Fruit fly (Drosophila melanogaster) whole organism, embryonic: ENCODE measurements around the gene CG33664.

Experiments
- Antp ChIP-seq: fragments of 200-800 bp; sonication (Bioruptor generic); optimal IDR thresholded peaks from 3 replicates; lab custom pipeline; 2016; ENCODE audit warnings: missing biosample characterization, missing genetic modification characterization
- CG1024 ChIP-seq: fragments of 200-800 bp; sonication (Bioruptor generic); IDR thresholded peaks from 2 replicates; pipeline ENCODE4 v1.3.6; 2022; ENCODE audit warnings: missing biosample characterization, missing genetic modification characterization
- CG10565 ChIP-seq: fragments of 200-800 bp; sonication (Bioruptor generic); optimal IDR thresholded peaks from 3 replicates; lab custom pipeline; 2016; ENCODE audit warnings: missing biosample characterization, mild to moderate bottlenecking, missing genetic modification characterization
- CG12071 ChIP-seq: fragments of 200-800 bp; sonication (Bioruptor generic); optimal IDR thresholded peaks from 3 replicates; lab custom pipeline; 2018; ENCODE audit warnings: missing biosample characterization, mild to moderate bottlenecking, missing genetic modification characterization
- CG12155 ChIP-seq: fragments of 200-800 bp; sonication (Bioruptor generic); optimal IDR thresholded peaks from 3 replicates; lab custom pipeline; 2016; ENCODE audit warnings: missing biosample characterization, missing genetic modification characterization
- CG13624 ChIP-seq: fragments of 200-800 bp; sonication (Bioruptor generic); optimal IDR thresholded peaks from 2 replicates; lab custom pipeline; 2016; ENCODE audit warnings: missing biosample characterization, missing genetic modification characterization
- CG14014 ChIP-seq: fragments of 200-800 bp; sonication (Bioruptor generic); IDR thresholded peaks from 2 replicates; pipeline ENCODE4 v1.3.6; 2022; ENCODE audit warnings: missing biosample characterization, missing genetic modification characterization
- CG15601 ChIP-seq: fragments of 200-800 bp; sonication (Bioruptor generic); optimal IDR thresholded peaks from 3 replicates; lab custom pipeline; 2019; ENCODE audit warnings: missing biosample characterization, mild to moderate bottlenecking, missing genetic modification characterization, moderate library complexity
- CG1603 ChIP-seq: fragments of 200-800 bp; sonication (Bioruptor generic); optimal IDR thresholded peaks from 2 replicates; lab custom pipeline; 2019; ENCODE audit warnings: missing biosample characterization, mild to moderate bottlenecking, missing genetic modification characterization, moderate library complexity
- CG17612 ChIP-seq: fragments of 200-800 bp; sonication (Bioruptor generic); IDR thresholded peaks from 2 replicates; pipeline ENCODE4 v1.3.6; 2022; ENCODE audit warnings: missing biosample characterization, missing genetic modification characterization
- CG1792 ChIP-seq: fragments of 200-800 bp; sonication (Bioruptor generic); optimal IDR thresholded peaks from 2 replicates; lab custom pipeline; 2016; ENCODE audit warnings: missing biosample characterization, missing genetic modification characterization
- CG18619 ChIP-seq: fragments of 200-800 bp; sonication (Bioruptor generic); optimal IDR thresholded peaks from 3 replicates; lab custom pipeline; 2017; ENCODE audit warnings: missing biosample characterization, mild to moderate bottlenecking, missing genetic modification characterization
- CG18764 ChIP-seq: fragments of 200-800 bp; sonication (Bioruptor generic); optimal IDR thresholded peaks from 3 replicates; lab custom pipeline; 2016; ENCODE audit warnings: missing biosample characterization, missing genetic modification characterization
- CG2875 ChIP-seq: fragments of 200-800 bp; sonication (Bioruptor generic); optimal IDR thresholded peaks from 2 replicates; lab custom pipeline; 2017; ENCODE audit warnings: missing biosample characterization, mild to moderate bottlenecking, missing genetic modification characterization, missing genetic modification reagents
- CG3163 ChIP-seq: fragments of 200-800 bp; sonication (Bioruptor generic); optimal IDR thresholded peaks from 3 replicates; lab custom pipeline; 2016; ENCODE audit warnings: missing biosample characterization, missing genetic modification characterization
- CG34376 ChIP-seq: fragments of 200-800 bp; sonication (Bioruptor generic); optimal IDR thresholded peaks from 2 replicates; lab custom pipeline; 2018; ENCODE audit warnings: missing biosample characterization, mild to moderate bottlenecking, missing genetic modification characterization
- CG3847 ChIP-seq: fragments of 200-800 bp; sonication (Bioruptor generic); IDR thresholded peaks from 2 replicates; pipeline ENCODE4 v1.3.6; 2022; ENCODE audit warnings: missing biosample characterization, missing genetic modification characterization
- CG6175 ChIP-seq: fragments of 200-800 bp; sonication (Bioruptor generic); IDR thresholded peaks from 3 replicates; pipeline ENCODE4 v1.3.6; 2022; ENCODE audit warnings: missing biosample characterization, missing genetic modification characterization
- CG7357 ChIP-seq: fragments of 200-800 bp; sonication (Bioruptor generic); IDR thresholded peaks from 3 replicates; pipeline ENCODE4 v1.3.6; 2022; ENCODE audit warnings: missing biosample characterization, missing genetic modification characterization
- CG8944 ChIP-seq: fragments of 200-800 bp; sonication (Bioruptor generic); optimal IDR thresholded peaks from 3 replicates; lab custom pipeline; 2016; ENCODE audit warnings: missing biosample characterization, missing genetic modification characterization
- D19B ChIP-seq: fragments of 200-800 bp; sonication (Bioruptor generic); optimal IDR thresholded peaks from 2 replicates; lab custom pipeline; 2017; ENCODE audit warnings: missing biosample characterization, mild to moderate bottlenecking, missing genetic modification characterization
- Dip2 ChIP-seq: fragments of 200-800 bp; sonication (Bioruptor generic); IDR thresholded peaks from 2 replicates; pipeline ENCODE4 v1.3.6; 2022; ENCODE audit warnings: missing biosample characterization, missing genetic modification characterization
- Dip3 ChIP-seq: fragments of 200-800 bp; sonication (Bioruptor generic); optimal IDR thresholded peaks from 3 replicates; lab custom pipeline; 2016; ENCODE audit warnings: missing biosample characterization, missing genetic modification characterization
- E2f1 ChIP-seq: fragments of 200-800 bp; sonication (Bioruptor generic); IDR thresholded peaks from 2 replicates; pipeline ENCODE4 v1.3.6; 2022; ENCODE audit warnings: missing biosample characterization, missing genetic modification characterization
- Ets65A ChIP-seq: fragments of 200-800 bp; sonication (Bioruptor generic); peaks from one replicate; lab custom pipeline; 2016; ENCODE audit warnings: missing biosample characterization, missing genetic modification characterization
- Ets97D ChIP-seq: fragments of 200-800 bp; sonication (Bioruptor generic); optimal IDR thresholded peaks from 3 replicates; lab custom pipeline; 2016; ENCODE audit warnings: missing biosample characterization, missing genetic modification characterization
- H15 ChIP-seq: fragments of 200-800 bp; sonication (Bioruptor generic); IDR thresholded peaks from 3 replicates; pipeline ENCODE4 v1.3.6; 2022; ENCODE audit warnings: missing biosample characterization, missing genetic modification characterization
- Hmr ChIP-seq: fragments of 200-800 bp; sonication (Bioruptor generic); optimal IDR thresholded peaks from 3 replicates; lab custom pipeline; 2017; ENCODE audit warnings: mild to moderate bottlenecking, missing biosample characterization, missing genetic modification reagents, missing genetic modification characterization
- Kr ChIP-seq: fragments of 200-800 bp; sonication (Bioruptor generic); optimal IDR thresholded peaks from 2 replicates; lab custom pipeline; 2017; ENCODE audit warnings: missing biosample characterization, mild to moderate bottlenecking, missing genetic modification characterization
- Myb ChIP-seq: fragments of 200-800 bp; sonication (Bioruptor generic); optimal IDR thresholded peaks from 2 replicates; lab custom pipeline; 2016; ENCODE audit warnings: missing biosample characterization, missing genetic modification characterization
- NK7.1 ChIP-seq: fragments of 200-800 bp; sonication (Bioruptor generic); optimal IDR thresholded peaks from 3 replicates; lab custom pipeline; 2016; ENCODE audit warnings: missing biosample characterization, missing genetic modification characterization
- Ravus ChIP-seq: fragments of 200-800 bp; sonication (Bioruptor generic); IDR thresholded peaks from 2 replicates; pipeline ENCODE4 v1.3.6; 2022; ENCODE audit warnings: missing biosample characterization, missing genetic modification characterization
- Sry-β ChIP-seq: fragments of 200-800 bp; sonication (Bioruptor generic); optimal IDR thresholded peaks from 2 replicates; lab custom pipeline; 2018; ENCODE audit warnings: missing biosample characterization, mild to moderate bottlenecking, missing genetic modification characterization, moderate library complexity
- Xrp1 ChIP-seq: fragments of 200-800 bp; sonication (Bioruptor generic); IDR thresholded peaks from 2 replicates; pipeline ENCODE4 v1.3.6; 2022; ENCODE audit warnings: missing biosample characterization, missing genetic modification characterization
- ara ChIP-seq: fragments of 200-800 bp; sonication (Bioruptor generic); IDR thresholded peaks from 2 replicates; pipeline ENCODE4 v1.3.6; 2022; ENCODE audit warnings: missing biosample characterization, missing genetic modification characterization
- az2 ChIP-seq: fragments of 200-800 bp; sonication (Bioruptor generic); optimal IDR thresholded peaks from 3 replicates; lab custom pipeline; 2016; ENCODE audit warnings: missing biosample characterization, missing genetic modification characterization
- bab2 ChIP-seq: fragments of 200-800 bp; sonication (Bioruptor generic); optimal IDR thresholded peaks from 2 replicates; lab custom pipeline; 2016; ENCODE audit warnings: missing biosample characterization, missing genetic modification characterization
- caup ChIP-seq: fragments of 200-800 bp; sonication (Bioruptor generic); optimal IDR thresholded peaks from 3 replicates; lab custom pipeline; 2017; ENCODE audit warnings: missing biosample characterization, mild to moderate bottlenecking, missing genetic modification characterization, moderate library complexity; ENCODE audit not compliant: severe bottlenecking
- chif ChIP-seq, 2 experiments: fragments of 200-800 bp; sonication (Bioruptor generic); optimal IDR thresholded peaks; 3 replicates each; lab custom pipeline; 2016; ENCODE audit warnings: missing biosample characterization in 2 of 2, missing genetic modification characterization in 2 of 2
- chinmo ChIP-seq: fragments of 200-800 bp; sonication (Bioruptor generic); IDR thresholded peaks from 4 replicates; pipeline ENCODE4 v1.3.6; 2022; ENCODE audit warnings: missing biosample characterization, missing genetic modification characterization; ENCODE audit not compliant: partially characterized antibody
- eyg ChIP-seq: fragments of 200-800 bp; sonication (Bioruptor generic); optimal IDR thresholded peaks from 3 replicates; lab custom pipeline; 2016; ENCODE audit warnings: missing biosample characterization, missing genetic modification characterization
- hbn ChIP-seq: fragments of 200-800 bp; sonication (Bioruptor generic); IDR thresholded peaks from 2 replicates; pipeline ENCODE4 v1.3.6; 2022; ENCODE audit warnings: missing biosample characterization, missing genetic modification characterization; ENCODE audit not compliant: partially characterized antibody
- hth ChIP-seq: fragments of >200 bp; optimal IDR thresholded peaks from 2 replicates; lab custom pipeline; 2017; ENCODE audit warnings: inconsistent platforms
- lola ChIP-seq, 3 experiments: fragments of >200 bp in 2 of 3; fragments of 200-800 bp in 1 of 3; sonication (Bioruptor generic) in 1 of 3; optimal IDR thresholded peaks; 2 replicates each; lab custom pipeline; 2017 to 2019; ENCODE audit warnings: missing biosample characterization in 3 of 3, missing genetic modification characterization in 3 of 3, mild to moderate bottlenecking in 1 of 3, moderate library complexity in 1 of 3
- nerfin-2 ChIP-seq: fragments of 200-800 bp; sonication (Bioruptor generic); IDR thresholded peaks from 2 replicates; pipeline ENCODE4 v1.3.6; 2022; ENCODE audit warnings: missing biosample characterization, missing genetic modification characterization; ENCODE audit not compliant: partially characterized antibody
- pfk ChIP-seq: fragments of 200-800 bp; sonication (Bioruptor generic); optimal IDR thresholded peaks from 2 replicates; lab custom pipeline; 2018; ENCODE audit warnings: missing biosample characterization, mild to moderate bottlenecking, missing genetic modification characterization, moderate library complexity
- prd ChIP-seq, 3 experiments: fragments of >200 bp in 2 of 3; fragments of 200-800 bp in 1 of 3; sonication (Bioruptor generic) in 1 of 3; optimal IDR thresholded peaks in 2 of 3; IDR thresholded peaks in 1 of 3; 2 replicates in 2 of 3; 3 replicates in 1 of 3; pipeline versions ENCODE4 v1.3.6 to Lab custom; 2017 to 2022; ENCODE audit warnings: missing biosample characterization in 1 of 3, missing genetic modification characterization in 1 of 3
- sisA ChIP-seq: fragments of 200-800 bp; sonication (Bioruptor generic); IDR thresholded peaks from 2 replicates; pipeline ENCODE4 v1.3.6; 2022; ENCODE audit warnings: missing biosample characterization, missing genetic modification characterization
- slp2 ChIP-seq: fragments of 200-800 bp; sonication (Bioruptor generic); optimal IDR thresholded peaks from 2 replicates; lab custom pipeline; 2016; ENCODE audit warnings: missing biosample characterization, missing genetic modification characterization
- sr ChIP-seq: fragments of 200-800 bp; sonication (Bioruptor generic); IDR thresholded peaks from 3 replicates; pipeline ENCODE4 v1.3.6; 2022; ENCODE audit warnings: missing biosample characterization, missing genetic modification characterization
- tap ChIP-seq: fragments of 200-800 bp; optimal IDR thresholded peaks from 3 replicates; lab custom pipeline; 2019; ENCODE audit warnings: missing biosample characterization, mild to moderate bottlenecking, missing genetic modification characterization, moderate library complexity

CG33664 gene

dm6 chrX:6356748-6357397 lies 27.1 kb upstream of the CG33664 start (continued):
- TF ChIP-seq az2 (GFP tag; lab: Kevin White, UChicago): no peak
- TF ChIP-seq CG3163 (GFP tag; lab: Kevin White, UChicago): no peak
- no peak for TF ChIP-seq pfk (GFP tag; lab: Kevin White, UChicago)
- no peak for TF ChIP-seq CG10565 (GFP tag; lab: Kevin White, UChicago)
- TF ChIP-seq Hmr (GFP tag; lab: Kevin White, UChicago): peak; percentile 31
- peak; percentile 3 for TF ChIP-seq D19B (GFP tag; lab: Kevin White, UChicago)
- no peak for TF ChIP-seq CG13624 (GFP tag; lab: Kevin White, UChicago)
- TF ChIP-seq NK7.1 (GFP tag; lab: Kevin White, UChicago): no peak
- no peak for TF ChIP-seq CG18764 (GFP tag; lab: Kevin White, UChicago)
- no peak for TF ChIP-seq Dip3
- peak; percentile 89 for TF ChIP-seq CG34376
- TF ChIP-seq bab2 (GFP tag; lab: Kevin White, UChicago): no peak
- no peak for TF ChIP-seq lola (GFP tag; optimal IDR thresholded peaks at IDR 0.05; lab: Kevin White, UChicago)
- no peak for TF ChIP-seq sisA (GFP tag; lab: Robert Waterston, UW)
- no peak for TF ChIP-seq CG12155 (GFP tag; lab: Kevin White, UChicago)
- peak; percentile 25 for TF ChIP-seq CG18619 (GFP tag; lab: Kevin White, UChicago)
- peak; percentile 71; the same call in 2 of the 4 replicates for TF ChIP-seq chinmo
- no peak for TF ChIP-seq eyg (GFP tag; lab: Kevin White, UChicago)
- TF ChIP-seq Xrp1 (GFP tag; lab: Robert Waterston, UW): peak; percentile 42; the same call in 1 of the 2 replicates
- TF ChIP-seq E2f1 (GFP tag; lab: Robert Waterston, UW): 0 out of 2 replicates have a peak, but pooled peaks have one; percentile 27
- peak; percentile 20; the same call in 1 of the 2 replicates for TF ChIP-seq CG3847 (GFP tag; lab: Robert Waterston, UW)
- no peak for TF ChIP-seq CG14014 (GFP tag; lab: Robert Waterston, UW)
- TF ChIP-seq chif (GFP tag; optimal IDR thresholded peaks at IDR 0.05; lab: Kevin White, UChicago): no peak
- TF ChIP-seq CG17612 (GFP tag; lab: Robert Waterston, UW): no peak
- TF ChIP-seq hth: no peak
- TF ChIP-seq Sry-β: no peak
- TF ChIP-seq Ets65A (GFP tag; lab: Kevin White, UChicago): no peak
- no peak for TF ChIP-seq CG1792 (GFP tag; lab: Kevin White, UChicago)
- no peak for TF ChIP-seq tap (tag; lab: Kevin White, UChicago)
- no peak for TF ChIP-seq Antp
- no peak for TF ChIP-seq nerfin-2 (GFP tag; lab: Robert Waterston, UW)
- no peak for TF ChIP-seq Myb (GFP tag; lab: Kevin White, UChicago)
- no peak for TF ChIP-seq prd (optimal IDR thresholded peaks at IDR 0.05; lab: Kevin White, UChicago)
- TF ChIP-seq prd (GFP tag; IDR thresholded peaks at IDR 0.05; lab: Robert Waterston, UW): no peak
- no peak for TF ChIP-seq hbn
- no peak for TF ChIP-seq caup (GFP tag; lab: Kevin White, UChicago)
- TF ChIP-seq Kr (GFP tag; lab: Kevin White, UChicago): no peak
- TF ChIP-seq CG8944 (GFP tag; lab: Kevin White, UChicago): no peak
- TF ChIP-seq CG6175: no peak
- no peak for TF ChIP-seq slp2 (GFP tag; lab: Kevin White, UChicago)
- no peak for TF ChIP-seq CG7357 (GFP tag; lab: Robert Waterston, UW)
- no peak for TF ChIP-seq ara (GFP tag; lab: Robert Waterston, UW)
- TF ChIP-seq Dip2 (GFP tag; lab: Robert Waterston, UW): no peak
- TF ChIP-seq Ravus (GFP tag; lab: Robert Waterston, UW): no peak
- no peak for TF ChIP-seq sr (GFP tag; lab: Robert Waterston, UW)
- no peak for TF ChIP-seq CG12071
- TF ChIP-seq H15: no peak
- no peak for TF ChIP-seq CG1603 (tag; lab: Kevin White, UChicago)
- no peak for TF ChIP-seq CG1024
- no peak for TF ChIP-seq CG2875
- TF ChIP-seq CG15601 (tag; lab: Kevin White, UChicago): no peak
- TF ChIP-seq Ets97D (GFP tag; lab: Kevin White, UChicago): no peak
